Fruit fly (Drosophila melanogaster): ENCODE measurements around the gene Fas2.

DNA sequence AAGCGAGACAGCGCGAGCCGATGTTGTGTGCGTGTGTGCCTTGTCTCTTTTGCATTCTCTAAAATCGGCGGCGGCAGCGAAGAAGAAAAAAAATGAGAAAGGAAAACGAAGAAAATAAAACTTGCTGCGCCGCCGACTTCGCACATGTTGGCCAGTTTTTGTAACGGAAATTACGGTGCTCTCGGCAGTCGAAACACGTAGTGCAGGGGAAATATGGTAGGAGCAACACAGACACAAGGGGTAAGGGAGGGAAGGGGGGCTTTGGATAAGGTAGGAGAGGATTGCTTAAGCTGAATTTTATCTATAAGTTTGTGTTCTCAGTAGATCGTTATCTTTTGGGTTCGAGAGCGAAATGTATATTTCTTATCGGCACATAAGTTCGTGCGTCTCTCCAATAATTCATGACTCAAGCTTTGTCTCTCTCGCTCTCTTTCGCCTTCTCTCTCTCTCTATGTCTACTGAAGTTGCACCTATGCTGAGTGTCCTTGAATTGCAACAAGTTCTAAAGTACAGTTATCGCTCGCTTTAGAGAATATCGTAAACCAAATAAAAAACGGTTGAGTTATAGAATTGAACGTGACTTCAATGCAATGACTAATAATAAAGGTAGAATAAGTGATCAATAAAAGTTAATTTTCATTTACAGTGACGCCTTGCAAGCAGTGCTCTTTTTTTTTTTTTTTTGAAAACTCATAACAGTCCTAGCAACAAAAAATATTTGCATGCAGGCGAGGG lies 2.0 kb downstream of the Fas2 start:
- TF ChIP-seq Hr4 (GFP tag; optimal IDR thresholded peaks at IDR 0.05) (no peak), Hr38 (GFP tag; optimal IDR thresholded peaks at IDR 0.05) (no peak), fkh (GFP tag; optimal IDR thresholded peaks at IDR 0.05) (no peak), Sox102F (GFP tag; optimal IDR thresholded peaks at IDR 0.05) (no peak)
